Fruit fly (Drosophila melanogaster) whole organism, embryonic: ENCODE results near the gene Obp28a.

Source experiments
- CG10209 ChIP-seq: fragments of 200-800 bp; sonication (Bioruptor generic); optimal IDR thresholded peaks from 3 replicates; lab custom pipeline; 2017; ENCODE audit warnings: missing biosample characterization, mild to moderate bottlenecking, missing genetic modification characterization, missing genetic modification reagents
- CG1024 ChIP-seq: fragments of 200-800 bp; sonication (Bioruptor generic); IDR thresholded peaks from 2 replicates; pipeline ENCODE4 v1.3.6; 2022; ENCODE audit warnings: missing biosample characterization, missing genetic modification characterization
- CG10431 ChIP-seq: fragments of 200-800 bp; sonication (Bioruptor generic); optimal IDR thresholded peaks from 3 replicates; lab custom pipeline; 2018; ENCODE audit warnings: missing biosample characterization, mild to moderate bottlenecking, missing genetic modification characterization
- CG11085 ChIP-seq: fragments of 200-800 bp; sonication (Bioruptor generic); IDR thresholded peaks from 2 replicates; pipeline ENCODE4 v1.3.6; 2022; ENCODE audit warnings: missing biosample characterization, missing genetic modification characterization
- CG12391 ChIP-seq: fragments of 200-800 bp; sonication (Bioruptor generic); optimal IDR thresholded peaks from 3 replicates; lab custom pipeline; 2018; ENCODE audit warnings: missing biosample characterization, mild to moderate bottlenecking, missing genetic modification characterization, moderate library complexity
- CG12659 ChIP-seq: fragments of 200-800 bp; sonication (Bioruptor generic); optimal IDR thresholded peaks from 3 replicates; lab custom pipeline; 2017; ENCODE audit warnings: mild to moderate bottlenecking, missing biosample characterization, missing genetic modification reagents, missing genetic modification characterization
- CG12769 ChIP-seq: fragments of 200-800 bp; sonication (Bioruptor generic); optimal IDR thresholded peaks from 2 replicates; lab custom pipeline; 2019; ENCODE audit warnings: missing biosample characterization, mild to moderate bottlenecking, missing genetic modification characterization, moderate library complexity
- CG14965 ChIP-seq: fragments of 200-800 bp; sonication (Bioruptor generic); optimal IDR thresholded peaks from 2 replicates; lab custom pipeline; 2016; ENCODE audit warnings: missing biosample characterization, missing genetic modification characterization, borderline replicate concordance
- CG15269 ChIP-seq: fragments of 200-800 bp; sonication (Bioruptor generic); optimal IDR thresholded peaks from 2 replicates; lab custom pipeline; 2018; ENCODE audit warnings: missing biosample characterization, mild to moderate bottlenecking, missing genetic modification characterization, moderate library complexity
- CG16813 ChIP-seq: fragments of 200-800 bp; sonication (Bioruptor generic); IDR thresholded peaks from 3 replicates; pipeline ENCODE4 v1.3.6; 2022; ENCODE audit warnings: missing biosample characterization, missing genetic modification characterization; ENCODE audit not compliant: partially characterized antibody
- CG17361 ChIP-seq: fragments of 200-800 bp; sonication (Bioruptor generic); IDR thresholded peaks from 3 replicates; pipeline ENCODE4 v1.3.6; 2022; ENCODE audit warnings: missing biosample characterization, missing genetic modification characterization
- CG17802 ChIP-seq: fragments of 200-800 bp; sonication (Bioruptor generic); optimal IDR thresholded peaks from 2 replicates; lab custom pipeline; 2018; ENCODE audit warnings: missing biosample characterization, mild to moderate bottlenecking, missing genetic modification characterization, moderate library complexity
- CG3847 ChIP-seq: fragments of 200-800 bp; sonication (Bioruptor generic); IDR thresholded peaks from 2 replicates; pipeline ENCODE4 v1.3.6; 2022; ENCODE audit warnings: missing biosample characterization, missing genetic modification characterization
- CG3995 ChIP-seq: fragments of 200-800 bp; sonication (Bioruptor generic); optimal IDR thresholded peaks from 3 replicates; lab custom pipeline; 2016; ENCODE audit warnings: missing biosample characterization, missing genetic modification characterization
- CG4282 ChIP-seq: fragments of 200-800 bp; sonication (Bioruptor generic); optimal IDR thresholded peaks from 2 replicates; lab custom pipeline; 2016; ENCODE audit warnings: missing biosample characterization, missing genetic modification characterization
- CG4360 ChIP-seq: fragments of 200-800 bp; sonication (Bioruptor generic); IDR thresholded peaks from 2 replicates; pipeline ENCODE4 v1.3.6; 2022; ENCODE audit warnings: missing biosample characterization, missing genetic modification characterization
- CG7357 ChIP-seq: fragments of 200-800 bp; sonication (Bioruptor generic); IDR thresholded peaks from 3 replicates; pipeline ENCODE4 v1.3.6; 2022; ENCODE audit warnings: missing biosample characterization, missing genetic modification characterization
- CG9215 ChIP-seq: fragments of 200-800 bp; sonication (Bioruptor generic); IDR thresholded peaks from 2 replicates; pipeline ENCODE4 v1.3.6; 2022; ENCODE audit warnings: missing biosample characterization, missing genetic modification characterization
- CrebB ChIP-seq: fragments of 200-800 bp; sonication (Bioruptor generic); optimal IDR thresholded peaks from 3 replicates; lab custom pipeline; 2018; ENCODE audit warnings: missing biosample characterization, mild to moderate bottlenecking, missing genetic modification characterization
- H2.0 ChIP-seq: fragments of 200-800 bp; sonication (Bioruptor generic); IDR thresholded peaks from 2 replicates; pipeline ENCODE4 v1.3.6; 2022; ENCODE audit warnings: missing biosample characterization, missing genetic modification characterization
- HLH4C ChIP-seq: fragments of 200-800 bp; sonication (Bioruptor generic); IDR thresholded peaks from 3 replicates; pipeline ENCODE4 v1.3.6; 2022; ENCODE audit warnings: missing biosample characterization, missing genetic modification characterization; ENCODE audit not compliant: partially characterized antibody
- Hr39 ChIP-seq: fragments of >200 bp; optimal IDR thresholded peaks from 2 replicates; lab custom pipeline; 2017
- Jarid2 ChIP-seq: fragments of 200-800 bp; sonication (Bioruptor generic); optimal IDR thresholded peaks from 3 replicates; lab custom pipeline; 2017; ENCODE audit warnings: mild to moderate bottlenecking, missing biosample characterization, missing genetic modification reagents, missing genetic modification characterization
- MTF-1 ChIP-seq: fragments of 200-800 bp; sonication (Bioruptor generic); optimal IDR thresholded peaks from 2 replicates; lab custom pipeline; 2018; ENCODE audit warnings: missing biosample characterization, mild to moderate bottlenecking, missing genetic modification characterization, borderline replicate concordance
- Nf-YB ChIP-seq: fragments of 200-800 bp; sonication (Bioruptor generic); optimal IDR thresholded peaks from 3 replicates; lab custom pipeline; 2019; ENCODE audit warnings: missing biosample characterization, mild to moderate bottlenecking, missing genetic modification characterization, moderate library complexity
- NfI ChIP-seq: fragments of 200-800 bp; sonication (Bioruptor generic); optimal IDR thresholded peaks from 3 replicates; lab custom pipeline; 2018; ENCODE audit warnings: missing biosample characterization, mild to moderate bottlenecking, missing genetic modification characterization, moderate library complexity
- Xrp1 ChIP-seq: fragments of 200-800 bp; sonication (Bioruptor generic); IDR thresholded peaks from 2 replicates; pipeline ENCODE4 v1.3.6; 2022; ENCODE audit warnings: missing biosample characterization, missing genetic modification characterization
- aop ChIP-seq: fragments of 200-800 bp; sonication (Bioruptor generic); IDR thresholded peaks from 2 replicates; pipeline ENCODE4 v1.3.6; 2022; ENCODE audit warnings: missing biosample characterization, missing genetic modification characterization
- ara ChIP-seq: fragments of 200-800 bp; sonication (Bioruptor generic); IDR thresholded peaks from 2 replicates; pipeline ENCODE4 v1.3.6; 2022; ENCODE audit warnings: missing biosample characterization, missing genetic modification characterization
- ato ChIP-seq: fragments of 200-800 bp; sonication (Bioruptor generic); IDR thresholded peaks from 2 replicates; pipeline ENCODE4 v1.3.6; 2022; ENCODE audit warnings: missing biosample characterization, missing genetic modification characterization; ENCODE audit not compliant: partially characterized antibody
- az2 ChIP-seq: fragments of 200-800 bp; sonication (Bioruptor generic); optimal IDR thresholded peaks from 3 replicates; lab custom pipeline; 2016; ENCODE audit warnings: missing biosample characterization, missing genetic modification characterization
- caup ChIP-seq: fragments of 200-800 bp; sonication (Bioruptor generic); optimal IDR thresholded peaks from 3 replicates; lab custom pipeline; 2017; ENCODE audit warnings: missing biosample characterization, mild to moderate bottlenecking, missing genetic modification characterization, moderate library complexity; ENCODE audit not compliant: severe bottlenecking
- dmrt11E ChIP-seq: fragments of 200-800 bp; sonication (Bioruptor generic); optimal IDR thresholded peaks from 3 replicates; lab custom pipeline; 2018; ENCODE audit warnings: missing biosample characterization, mild to moderate bottlenecking, missing genetic modification characterization, moderate library complexity
- dpn ChIP-seq, 2 experiments: fragments of 200-800 bp; sonication (Bioruptor generic); optimal IDR thresholded peaks; 3 replicates each; lab custom pipeline; 2016; ENCODE audit warnings: missing biosample characterization in 2 of 2, missing genetic modification characterization in 2 of 2
- her ChIP-seq: fragments of 200-800 bp; sonication (Bioruptor generic); optimal IDR thresholded peaks from 2 replicates; lab custom pipeline; 2016; ENCODE audit warnings: missing biosample characterization, missing genetic modification characterization
- jigr1 ChIP-seq: fragments of 200-800 bp; sonication (Bioruptor generic); IDR thresholded peaks from 3 replicates; pipeline ENCODE4 v1.3.6; 2022; ENCODE audit warnings: missing biosample characterization, missing genetic modification characterization
- jing ChIP-seq: fragments of 200-800 bp; sonication (Bioruptor generic); optimal IDR thresholded peaks from 2 replicates; lab custom pipeline; 2018; ENCODE audit warnings: missing biosample characterization, mild to moderate bottlenecking, missing genetic modification characterization
- kni ChIP-seq: fragments of 200-800 bp; sonication (Bioruptor generic); optimal IDR thresholded peaks from 3 replicates; lab custom pipeline; 2017; ENCODE audit warnings: mild to moderate bottlenecking, missing biosample characterization, missing genetic modification reagents, missing genetic modification characterization
- luna ChIP-seq: fragments of 200-800 bp; sonication (Bioruptor generic); optimal IDR thresholded peaks from 2 replicates; lab custom pipeline; 2016; ENCODE audit warnings: missing biosample characterization, missing genetic modification characterization
- nerfin-2 ChIP-seq: fragments of 200-800 bp; sonication (Bioruptor generic); IDR thresholded peaks from 2 replicates; pipeline ENCODE4 v1.3.6; 2022; ENCODE audit warnings: missing biosample characterization, missing genetic modification characterization; ENCODE audit not compliant: partially characterized antibody
- repo ChIP-seq: fragments of 200-800 bp; sonication (Bioruptor generic); optimal IDR thresholded peaks from 2 replicates; lab custom pipeline; 2016; ENCODE audit warnings: missing biosample characterization, missing genetic modification characterization
- ro ChIP-seq: fragments of 200-800 bp; sonication (Bioruptor generic); IDR thresholded peaks from 2 replicates; pipeline ENCODE4 v1.3.6; 2022; ENCODE audit warnings: missing biosample characterization, missing genetic modification characterization
- sisA ChIP-seq: fragments of 200-800 bp; sonication (Bioruptor generic); IDR thresholded peaks from 2 replicates; pipeline ENCODE4 v1.3.6; 2022; ENCODE audit warnings: missing biosample characterization, missing genetic modification characterization
- slp2 ChIP-seq: fragments of 200-800 bp; sonication (Bioruptor generic); optimal IDR thresholded peaks from 2 replicates; lab custom pipeline; 2016; ENCODE audit warnings: missing biosample characterization, missing genetic modification characterization
- sna ChIP-seq: fragments of 200-800 bp; sonication (Bioruptor generic); IDR thresholded peaks from 2 replicates; pipeline ENCODE4 v1.3.6; 2022; ENCODE audit warnings: missing biosample characterization, missing genetic modification characterization; ENCODE audit not compliant: partially characterized antibody
- stc ChIP-seq: fragments of 200-800 bp; sonication (Bioruptor generic); IDR thresholded peaks from 2 replicates; pipeline ENCODE4 v1.3.6; 2022; ENCODE audit warnings: missing biosample characterization, missing genetic modification characterization
- tap ChIP-seq: fragments of 200-800 bp; optimal IDR thresholded peaks from 3 replicates; lab custom pipeline; 2019; ENCODE audit warnings: missing biosample characterization, mild to moderate bottlenecking, missing genetic modification characterization, moderate library complexity
- tgo ChIP-seq: fragments of 200-800 bp; sonication (Bioruptor generic); IDR thresholded peaks from 3 replicates; pipeline ENCODE4 v1.3.6; 2022; ENCODE audit warnings: missing biosample characterization, missing genetic modification characterization
- toy ChIP-seq: fragments of 200-800 bp; sonication (Bioruptor generic); IDR thresholded peaks from 2 replicates; pipeline ENCODE4 v1.3.6; 2022; ENCODE audit warnings: missing biosample characterization, missing genetic modification characterization
- yki ChIP-seq: fragments of >200 bp; optimal IDR thresholded peaks from 3 replicates; lab custom pipeline; 2018

The Obp28a gene

DNA sequence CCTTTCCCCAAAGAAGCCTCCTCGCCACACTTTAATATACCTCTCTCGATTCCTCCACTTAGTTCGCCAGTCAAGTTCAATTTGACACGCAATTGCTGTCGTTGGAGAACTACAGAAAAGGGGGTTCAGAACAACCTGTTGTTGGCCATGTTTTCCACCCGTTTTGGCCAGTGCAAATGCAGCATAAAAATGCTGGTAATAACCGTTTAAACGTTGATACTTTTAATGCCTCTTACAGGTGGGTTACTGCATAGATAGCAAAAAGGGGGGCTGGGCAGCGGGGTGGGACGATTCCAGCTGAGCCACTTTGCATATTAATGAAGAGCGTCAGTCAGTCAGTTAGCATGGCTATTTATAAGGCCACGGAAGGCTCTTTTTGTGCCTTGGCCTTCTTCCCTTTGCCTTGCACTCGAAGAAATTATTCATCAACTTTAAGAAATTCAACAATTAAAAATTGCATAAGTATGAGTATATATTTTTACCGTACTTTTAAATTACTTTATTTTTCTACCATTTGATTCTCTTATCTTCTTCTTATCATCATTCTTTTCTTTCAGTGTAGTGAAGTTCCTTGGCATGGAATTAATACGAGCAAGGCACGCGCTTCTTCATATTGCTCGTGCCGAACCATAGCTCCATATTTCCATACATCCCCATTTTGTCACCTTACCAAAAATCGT lies 44.0 kb upstream of the Obp28a start (continued):
- TF ChIP-seq ro (GFP tag; lab: Robert Waterston, UW) (no peak), CG10209 (GFP tag; lab: Kevin White, UChicago) (peak; percentile 41), sna (GFP tag; lab: Robert Waterston, UW) (no peak), yki (lab: Kevin White, UChicago) (no peak), Nf-YB (no peak), CG12659 (GFP tag; lab: Kevin White, UChicago) (peak; percentile 4), CG3847 (GFP tag; lab: Robert Waterston, UW) (no peak; the same call in 1 of the 2 replicates), jing (GFP tag; lab: Kevin White, UChicago) (no peak), az2 (GFP tag; lab: Kevin White, UChicago) (peak; percentile 48), HLH4C (GFP tag; lab: Robert Waterston, UW) (no peak), dmrt11E (peak; percentile 73), CG12769 (tag; lab: Kevin White, UChicago) (no peak), CG9215 (GFP tag; lab: Robert Waterston, UW) (no peak), CG7357 (GFP tag; lab: Robert Waterston, UW) (0 out of 3 replicates have a peak, but pooled peaks have one; percentile 26), CG14965 (no peak), tgo (GFP tag; lab: Robert Waterston, UW) (peak; percentile 50; the same call in 1 of the 3 replicates), MTF-1 (GFP tag; lab: Kevin White, UChicago) (no peak), repo (GFP tag; lab: Kevin White, UChicago) (no peak), Xrp1 (GFP tag; lab: Robert Waterston, UW) (peak; percentile 74), CG4360 (GFP tag; lab: Robert Waterston, UW) (no peak), her (GFP tag; lab: Kevin White, UChicago) (no peak), CG15269 (tag; lab: Kevin White, UChicago) (peak; percentile 46), jigr1 (GFP tag; lab: Robert Waterston, UW) (no peak), kni (GFP tag; lab: Kevin White, UChicago) (peak; percentile 18), CG1024 (GFP tag; lab: Robert Waterston, UW) (no peak), nerfin-2 (GFP tag; lab: Robert Waterston, UW) (no peak), Hr39 (lab: Kevin White, UChicago) (no peak), slp2 (GFP tag; lab: Kevin White, UChicago) (no peak), H2.0 (GFP tag; lab: Robert Waterston, UW) (0 out of 2 replicates have a peak, but pooled peaks have one; percentile 20), Jarid2 (GFP tag; lab: Kevin White, UChicago) (no peak), aop (GFP tag; lab: Robert Waterston, UW) (no peak), dpn (GFP tag; optimal IDR thresholded peaks at IDR 0.05; lab: Kevin White, UChicago) (peak; percentile 3 to 31), CG11085 (GFP tag; lab: Robert Waterston, UW) (no peak), CG17361 (GFP tag; lab: Robert Waterston, UW) (peak; percentile 47; the same call in 1 of the 3 replicates), CrebB (tag; lab: Kevin White, UChicago) (no peak), CG16813 (no peak), CG4282 (GFP tag; lab: Kevin White, UChicago) (no peak), luna (GFP tag; lab: Kevin White, UChicago) (no peak), sisA (GFP tag; lab: Robert Waterston, UW) (peak; percentile 32; the same call in 1 of the 2 replicates), CG17802 (tag; lab: Kevin White, UChicago) (no peak), NfI (GFP tag; lab: Kevin White, UChicago) (no peak), toy (no peak), ato (GFP tag; lab: Robert Waterston, UW) (no peak), caup (GFP tag; lab: Kevin White, UChicago) (no peak), ara (GFP tag; lab: Robert Waterston, UW) (peak; percentile 40; the same call in 1 of the 2 replicates), tap (tag; lab: Kevin White, UChicago) (peak; percentile 7), CG12391 (tag; lab: Kevin White, UChicago) (peak; percentile 55), CG10431 (no peak), stc (GFP tag; lab: Robert Waterston, UW) (0 out of 2 replicates have a peak, but pooled peaks have one; percentile 26), CG3995 (GFP tag; lab: Kevin White, UChicago) (no peak)
